Fruit fly (Drosophila melanogaster) whole organism, embryonic: Measurements from ENCODE around the gene Pcd.

Experiments
- ATbp ChIP-seq: fragments of 200-800 bp; sonication (Bioruptor generic); optimal IDR thresholded peaks from 2 replicates; lab custom pipeline; 2017; ENCODE audit warnings: missing biosample characterization, mild to moderate bottlenecking, missing genetic modification characterization, missing genetic modification reagents
- CG11085 ChIP-seq: fragments of 200-800 bp; sonication (Bioruptor generic); IDR thresholded peaks from 2 replicates; pipeline ENCODE4 v1.3.6; 2022; ENCODE audit warnings: missing biosample characterization, missing genetic modification characterization
- CG11504 ChIP-seq: fragments of 200-800 bp; sonication (Bioruptor generic); optimal IDR thresholded peaks from 3 replicates; lab custom pipeline; 2019; ENCODE audit warnings: missing biosample characterization, mild to moderate bottlenecking, missing genetic modification characterization, moderate library complexity
- CG11695 ChIP-seq: fragments of 200-800 bp; sonication (Bioruptor generic); IDR thresholded peaks from 3 replicates; pipeline ENCODE4 v1.3.6; 2022; ENCODE audit warnings: missing biosample characterization, missing genetic modification characterization
- CG13123 ChIP-seq: fragments of 200-800 bp; sonication (Bioruptor generic); optimal IDR thresholded peaks from 2 replicates; lab custom pipeline; 2016; ENCODE audit warnings: missing biosample characterization, missing genetic modification characterization
- CG14050 ChIP-seq: fragments of 200-800 bp; sonication (Bioruptor generic); IDR thresholded peaks from 3 replicates; pipeline ENCODE4 v1.3.6; 2022; ENCODE audit warnings: missing biosample characterization, missing genetic modification characterization
- CG15514 ChIP-seq: fragments of 200-800 bp; sonication (Bioruptor generic); optimal IDR thresholded peaks from 3 replicates; lab custom pipeline; 2017; ENCODE audit warnings: missing biosample characterization, missing genetic modification characterization, mild to moderate bottlenecking, moderate library complexity, missing genetic modification reagents
- CG1603 ChIP-seq: fragments of 200-800 bp; sonication (Bioruptor generic); optimal IDR thresholded peaks from 2 replicates; lab custom pipeline; 2019; ENCODE audit warnings: missing biosample characterization, mild to moderate bottlenecking, missing genetic modification characterization, moderate library complexity
- CG17385 ChIP-seq: fragments of 200-800 bp; sonication (Bioruptor generic); optimal IDR thresholded peaks from 3 replicates; lab custom pipeline; 2018; ENCODE audit warnings: missing biosample characterization, mild to moderate bottlenecking, missing genetic modification characterization
- CG2202 ChIP-seq: fragments of 200-800 bp; sonication (Bioruptor generic); optimal IDR thresholded peaks from 2 replicates; lab custom pipeline; 2018; ENCODE audit warnings: missing biosample characterization, mild to moderate bottlenecking, missing genetic modification characterization
- CG2889 ChIP-seq: fragments of 200-800 bp; sonication (Bioruptor generic); IDR thresholded peaks from 3 replicates; pipeline ENCODE4 v1.3.6; 2022; ENCODE audit warnings: missing biosample characterization, missing genetic modification characterization
- CG3065 ChIP-seq: fragments of 200-800 bp; sonication (Bioruptor generic); optimal IDR thresholded peaks from 2 replicates; lab custom pipeline; 2016; ENCODE audit warnings: missing biosample characterization, missing genetic modification characterization
- CG34376 ChIP-seq: fragments of 200-800 bp; sonication (Bioruptor generic); optimal IDR thresholded peaks from 2 replicates; lab custom pipeline; 2018; ENCODE audit warnings: missing biosample characterization, mild to moderate bottlenecking, missing genetic modification characterization
- CG3726 ChIP-seq: fragments of 200-800 bp; sonication (Bioruptor generic); IDR thresholded peaks from 3 replicates; pipeline ENCODE4, ENCODE4 v1.3.6; 2022; ENCODE audit warnings: missing biosample characterization, missing genetic modification characterization
- CG4424 ChIP-seq: fragments of 200-800 bp; sonication (Bioruptor generic); optimal IDR thresholded peaks from 3 replicates; lab custom pipeline; 2016; ENCODE audit warnings: missing biosample characterization, missing genetic modification characterization
- CG4617 ChIP-seq: fragments of 200-800 bp; sonication (Bioruptor generic); optimal IDR thresholded peaks from 3 replicates; lab custom pipeline; 2016; ENCODE audit warnings: missing biosample characterization, missing genetic modification characterization, borderline replicate concordance
- CG4707 ChIP-seq: fragments of 200-800 bp; sonication (Bioruptor generic); optimal IDR thresholded peaks from 2 replicates; lab custom pipeline; 2018; ENCODE audit warnings: missing biosample characterization, mild to moderate bottlenecking, missing genetic modification characterization, moderate library complexity
- CG9609 ChIP-seq: fragments of 200-800 bp; sonication (Bioruptor generic); optimal IDR thresholded peaks from 3 replicates; lab custom pipeline; 2016; ENCODE audit warnings: missing biosample characterization, missing genetic modification characterization
- Chrac-16 ChIP-seq: fragments of 200-800 bp; sonication (Bioruptor generic); optimal IDR thresholded peaks from 3 replicates; lab custom pipeline; 2016; ENCODE audit warnings: missing biosample characterization, missing genetic modification characterization
- CkIIα-i1 ChIP-seq: fragments of 200-800 bp; sonication (Bioruptor generic); IDR thresholded peaks from 2 replicates; pipeline ENCODE4 v1.3.6; 2022; ENCODE audit warnings: missing biosample characterization, missing genetic modification characterization
- Dfd ChIP-seq, 2 experiments: fragments of >200 bp; optimal IDR thresholded peaks; 2 replicates each; lab custom pipeline; 2017; ENCODE audit warnings: missing biosample characterization in 2 of 2, missing genetic modification characterization in 2 of 2
- Dll ChIP-seq: fragments of 200-800 bp; sonication (Bioruptor generic); IDR thresholded peaks from 4 replicates; pipeline ENCODE4 v1.3.6; 2022; ENCODE audit warnings: missing biosample characterization, missing genetic modification characterization; ENCODE audit not compliant: partially characterized antibody
- H15 ChIP-seq: fragments of 200-800 bp; sonication (Bioruptor generic); IDR thresholded peaks from 3 replicates; pipeline ENCODE4 v1.3.6; 2022; ENCODE audit warnings: missing biosample characterization, missing genetic modification characterization
- H2.0 ChIP-seq: fragments of 200-800 bp; sonication (Bioruptor generic); IDR thresholded peaks from 2 replicates; pipeline ENCODE4 v1.3.6; 2022; ENCODE audit warnings: missing biosample characterization, missing genetic modification characterization
- HmgZ ChIP-seq: fragments of 200-800 bp; sonication (Bioruptor generic); optimal IDR thresholded peaks from 2 replicates; lab custom pipeline; 2018; ENCODE audit warnings: missing biosample characterization, mild to moderate bottlenecking, missing genetic modification characterization
- Nf-YA ChIP-seq: fragments of 200-800 bp; sonication (Bioruptor generic); IDR thresholded peaks from 2 replicates; pipeline ENCODE4 v1.3.6; 2022; ENCODE audit warnings: missing biosample characterization, missing genetic modification characterization
- Nf-YB ChIP-seq: fragments of 200-800 bp; sonication (Bioruptor generic); optimal IDR thresholded peaks from 3 replicates; lab custom pipeline; 2019; ENCODE audit warnings: missing biosample characterization, mild to moderate bottlenecking, missing genetic modification characterization, moderate library complexity
- Nf-YC ChIP-seq: fragments of 200-800 bp; optimal IDR thresholded peaks from 3 replicates; lab custom pipeline; 2019; ENCODE audit warnings: missing biosample characterization, mild to moderate bottlenecking, missing genetic modification characterization, moderate library complexity
- Pdp1 ChIP-seq, 2 experiments: fragments of 200-800 bp; sonication (Bioruptor generic); optimal IDR thresholded peaks; 3 replicates each; lab custom pipeline; 2016; ENCODE audit warnings: missing biosample characterization in 2 of 2, missing genetic modification characterization in 2 of 2, mild to moderate bottlenecking in 1 of 2, moderate library complexity in 1 of 2
- Sox102F ChIP-seq: fragments of 200-800 bp; sonication (Bioruptor generic); optimal IDR thresholded peaks from 2 replicates; lab custom pipeline; 2018; ENCODE audit warnings: missing biosample characterization, mild to moderate bottlenecking, missing genetic modification characterization, moderate library complexity
- Taf1 ChIP-seq: fragments of 200-800 bp; sonication (Bioruptor generic); IDR thresholded peaks from 2 replicates; pipeline ENCODE4 v1.3.6; 2022; ENCODE audit warnings: missing biosample characterization, missing genetic modification characterization
- ab ChIP-seq: fragments of 200-800 bp; sonication (Bioruptor generic); optimal IDR thresholded peaks from 2 replicates; lab custom pipeline; 2016; ENCODE audit warnings: missing biosample characterization, missing genetic modification characterization
- ac ChIP-seq: fragments of 200-800 bp; sonication (Bioruptor generic); optimal IDR thresholded peaks from 3 replicates; lab custom pipeline; 2017; ENCODE audit warnings: missing biosample characterization, mild to moderate bottlenecking, missing genetic modification characterization
- ash1 ChIP-seq: fragments of 200-800 bp; sonication (Bioruptor generic); optimal IDR thresholded peaks from 2 replicates; lab custom pipeline; 2018; ENCODE audit warnings: missing biosample characterization, mild to moderate bottlenecking, missing genetic modification characterization
- bcd ChIP-seq: fragments of 200-800 bp; sonication (Bioruptor generic); optimal IDR thresholded peaks from 2 replicates; lab custom pipeline; 2017; ENCODE audit warnings: missing biosample characterization, mild to moderate bottlenecking, missing genetic modification characterization
- dan ChIP-seq: fragments of 200-800 bp; sonication (Bioruptor generic); IDR thresholded peaks from 2 replicates; pipeline ENCODE4 v1.3.6; 2022; ENCODE audit warnings: missing biosample characterization, missing genetic modification characterization
- gce ChIP-seq: fragments of 200-800 bp; sonication (Bioruptor generic); IDR thresholded peaks from 3 replicates; pipeline ENCODE4 v1.3.6; 2022; ENCODE audit warnings: missing biosample characterization, missing genetic modification characterization
- gem ChIP-seq: fragments of 200-800 bp; sonication (Bioruptor generic); optimal IDR thresholded peaks from 2 replicates; lab custom pipeline; 2019; ENCODE audit warnings: missing biosample characterization, mild to moderate bottlenecking, missing genetic modification characterization, moderate library complexity
- hb ChIP-seq: fragments of 200-800 bp; sonication (Bioruptor generic); IDR thresholded peaks from 3 replicates; pipeline ENCODE4 v1.3.6; 2022; ENCODE audit warnings: missing biosample characterization, missing genetic modification characterization; ENCODE audit not compliant: partially characterized antibody
- lab ChIP-seq: fragments of 200-800 bp; sonication (Bioruptor generic); optimal IDR thresholded peaks from 3 replicates; lab custom pipeline; 2017; ENCODE audit warnings: missing biosample characterization, missing genetic modification characterization, mild to moderate bottlenecking, moderate library complexity, missing genetic modification reagents
- odd ChIP-seq: fragments of 200-800 bp; sonication (Bioruptor generic); optimal IDR thresholded peaks from 2 replicates; lab custom pipeline; 2017; ENCODE audit warnings: missing biosample characterization, mild to moderate bottlenecking, missing genetic modification characterization
- p53 ChIP-seq: fragments of 200-800 bp; sonication (Bioruptor generic); optimal IDR thresholded peaks from 2 replicates; lab custom pipeline; 2016; ENCODE audit warnings: missing biosample characterization, missing genetic modification characterization
- phol ChIP-seq: fragments of 200-800 bp; sonication (Bioruptor generic); optimal IDR thresholded peaks from 3 replicates; lab custom pipeline; 2018; ENCODE audit warnings: missing biosample characterization, mild to moderate bottlenecking, missing genetic modification characterization, moderate library complexity
- pita ChIP-seq: fragments of 200-800 bp; sonication (Bioruptor generic); optimal IDR thresholded peaks from 2 replicates; lab custom pipeline; 2017; ENCODE audit warnings: missing biosample characterization, mild to moderate bottlenecking, missing genetic modification characterization
- pros ChIP-seq: fragments of 200-800 bp; sonication (Bioruptor generic); optimal IDR thresholded peaks from 3 replicates; lab custom pipeline; 2019; ENCODE audit warnings: missing biosample characterization, mild to moderate bottlenecking, missing genetic modification characterization, moderate library complexity
- sens ChIP-seq: fragments of 200-800 bp; sonication (Bioruptor generic); peaks from one replicate; lab custom pipeline; 2016; ENCODE audit warnings: missing biosample characterization, missing genetic modification characterization
- slou ChIP-seq: fragments of 200-800 bp; sonication (Bioruptor generic); optimal IDR thresholded peaks from 3 replicates; lab custom pipeline; 2016; ENCODE audit warnings: missing biosample characterization, missing genetic modification characterization
- ttk ChIP-seq: fragments of 200-800 bp; sonication (Bioruptor generic); IDR thresholded peaks from 2 replicates; pipeline ENCODE4 v2.1.2; 2022; ENCODE audit warnings: missing biosample characterization, missing genetic modification characterization
- usp ChIP-seq: fragments of >200 bp; optimal IDR thresholded peaks from 2 replicates; lab custom pipeline; 2017; ENCODE audit warnings: missing biosample characterization, missing genetic modification characterization
- zen2 ChIP-seq: fragments of 200-800 bp; sonication (Bioruptor generic); IDR thresholded peaks from 3 replicates; pipeline ENCODE4 v1.3.6; 2022; ENCODE audit warnings: missing biosample characterization, missing genetic modification characterization; ENCODE audit not compliant: partially characterized antibody

Pcd gene

DNA sequence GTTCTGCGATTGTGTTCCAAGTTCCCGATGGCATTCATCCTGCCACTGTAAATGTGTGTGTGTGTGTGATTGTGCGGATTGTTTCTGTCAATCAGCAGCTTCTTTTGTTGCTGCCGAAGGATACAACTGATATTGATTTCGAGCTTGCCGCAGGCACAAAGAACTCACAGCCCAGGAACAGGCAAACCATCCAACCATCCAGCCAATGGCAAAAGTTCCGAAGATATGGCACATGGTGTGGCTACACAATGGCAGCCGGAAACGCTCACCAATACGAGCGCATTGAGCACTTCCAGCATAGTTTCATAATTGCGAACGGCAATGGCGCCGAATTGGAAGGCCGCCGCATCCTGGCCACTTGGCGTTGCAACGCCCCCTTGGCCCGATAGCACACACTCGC, 21.2 kb upstream of the Pcd start:
- no peak for TF ChIP-seq Chrac-16 (GFP tag; lab: Kevin White, UChicago)
- no peak for TF ChIP-seq CG4617 (GFP tag; lab: Kevin White, UChicago)
- peak; percentile 50 for TF ChIP-seq Nf-YC
- TF ChIP-seq Nf-YB: peak; percentile 75

DNA sequence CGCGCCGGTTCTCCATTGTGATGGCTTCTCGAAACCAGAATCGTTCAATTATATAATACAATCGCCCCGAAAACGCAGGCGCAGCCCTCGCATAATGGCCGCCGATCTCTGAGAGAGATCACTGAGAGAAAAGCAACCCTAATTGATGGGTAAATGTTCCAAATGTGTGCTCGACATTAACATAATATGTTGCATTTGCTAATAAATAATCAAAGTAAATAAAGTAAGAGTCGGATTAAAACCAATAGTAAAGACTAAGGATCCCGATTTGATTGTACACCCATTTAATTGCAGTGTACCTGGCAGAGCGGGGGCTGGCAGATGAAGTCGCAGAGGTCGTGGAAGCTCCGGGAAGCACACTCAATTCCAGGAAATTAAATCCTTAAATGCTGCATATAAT, 18.4 kb upstream of the Pcd start:
- TF ChIP-seq CG15514 (GFP tag; lab: Kevin White, UChicago) (no peak), gem (tag; lab: Kevin White, UChicago) (peak; percentile 13), CG3065 (GFP tag; lab: Kevin White, UChicago) (no peak), Pdp1 (GFP tag; optimal IDR thresholded peaks at IDR 0.05; lab: Kevin White, UChicago) (peak in 1 of 2 experiments; percentile 52), HmgZ (tag; lab: Kevin White, UChicago) (no peak), CG34376 (GFP tag; lab: Kevin White, UChicago) (no peak), pita (GFP tag; lab: Kevin White, UChicago) (no peak), CG11085 (GFP tag; lab: Robert Waterston, UW) (no peak), CG11695 (GFP tag; lab: Robert Waterston, UW) (no peak), CG13123 (GFP tag; lab: Kevin White, UChicago) (no peak), gce (GFP tag; lab: Robert Waterston, UW) (no peak), CkIIα-i1 (GFP tag; lab: Robert Waterston, UW) (no peak), CG9609 (GFP tag; lab: Kevin White, UChicago) (no peak), ab (GFP tag; lab: Kevin White, UChicago) (no peak), ac (GFP tag; lab: Kevin White, UChicago) (no peak), hb (no peak), Nf-YB (no peak), CG1603 (tag; lab: Kevin White, UChicago) (peak; percentile 28), Dfd (GFP tag; optimal IDR thresholded peaks at IDR 0.05; lab: Kevin White, UChicago) (no peak), slou (no peak), CG14050 (GFP tag; lab: Robert Waterston, UW) (no peak), CG2889 (GFP tag; lab: Robert Waterston, UW) (no peak), p53 (GFP tag; lab: Kevin White, UChicago) (no peak), CG2202 (tag; lab: Kevin White, UChicago) (no peak), Nf-YA (GFP tag; lab: Robert Waterston, UW) (no peak), usp (GFP tag; lab: Kevin White, UChicago) (no peak), ttk (GFP tag; lab: Robert Waterston, UW) (no peak), CG17385 (no peak), sens (GFP tag; lab: Kevin White, UChicago) (peak; percentile 41), odd (GFP tag; lab: Kevin White, UChicago) (no peak), CG4424 (no peak), Dll (GFP tag; lab: Robert Waterston, UW) (no peak), H15 (GFP tag; lab: Robert Waterston, UW) (no peak), phol (tag; lab: Kevin White, UChicago) (peak; percentile 4), pros (no peak), Sox102F (GFP tag; lab: Kevin White, UChicago) (no peak), CG3726 (GFP tag; lab: Robert Waterston, UW) (no peak), H2.0 (GFP tag; lab: Robert Waterston, UW) (no peak), lab (no peak), ash1 (GFP tag; lab: Kevin White, UChicago) (no peak), ATbp (GFP tag; lab: Kevin White, UChicago) (no peak), CG11504 (peak; percentile 0), zen2 (GFP tag; lab: Robert Waterston, UW) (no peak), bcd (GFP tag; lab: Kevin White, UChicago) (no peak), dan (GFP tag; lab: Robert Waterston, UW) (no peak), Taf1 (no peak), CG4707 (GFP tag; lab: Kevin White, UChicago) (no peak)
